Worm (Caenorhabditis elegans) whole organism, early embryonic: Measurements from ENCODE around the gene srtx-1.

Experiments
- ama-1 ChIP-seq: fragments of 150-350 bp; optimal IDR thresholded peaks from 2 replicates; lab custom pipeline; 2014
- ceh-13 ChIP-seq: fragments of 200-800 bp; sonication (Bioruptor generic); optimal IDR thresholded peaks from 2 replicates; lab custom pipeline; 2018; ENCODE audit warnings: mild to moderate bottlenecking, missing genetic modification characterization, missing compliant biosample characterization
- ceh-36 ChIP-seq: sonication (generic microtip); optimal IDR thresholded peaks from 2 replicates; lab custom pipeline; 2016; ENCODE audit warnings: missing genetic modification characterization, inconsistent platforms, missing compliant biosample characterization
- ets-7 ChIP-seq: sonication (generic microtip); optimal IDR thresholded peaks from 2 replicates; lab custom pipeline; 2016; ENCODE audit warnings: missing genotype, missing genetic modification characterization, missing compliant biosample characterization
- flt-1 ChIP-seq: fragments of 200-800 bp; sonication (Bioruptor generic); IDR thresholded peaks from 2 replicates; pipeline ENCODE4 v1.3.6; 2022; ENCODE audit warnings: missing genetic modification characterization, missing compliant biosample characterization
- hmg-4 ChIP-seq: fragments of 200-800 bp; sonication (Bioruptor generic); optimal IDR thresholded peaks from 2 replicates; lab custom pipeline; 2018; ENCODE audit warnings: mild to moderate bottlenecking, missing genetic modification characterization, missing compliant biosample characterization
- hnd-1 ChIP-seq: sonication (generic microtip); optimal IDR thresholded peaks from 2 replicates; lab custom pipeline; 2016; ENCODE audit warnings: missing genetic modification characterization, missing compliant biosample characterization
- pes-1 ChIP-seq: fragments of 200-800 bp; sonication (Bioruptor generic); IDR thresholded peaks from 2 replicates; pipeline ENCODE4 v1.3.6; 2022; ENCODE audit warnings: missing genetic modification reagents, missing genetic modification characterization, missing compliant biosample characterization
- scrt-1 ChIP-seq: fragments of 200-800 bp; sonication (Bioruptor generic); IDR thresholded peaks from 2 replicates; pipeline ENCODE4 v1.3.6; 2022; ENCODE audit warnings: missing genetic modification characterization, missing compliant biosample characterization
- tbx-11 ChIP-seq: fragments of 200-800 bp; sonication (Bioruptor generic); IDR thresholded peaks from 2 replicates; pipeline ENCODE4 v1.3.6; 2022; ENCODE audit warnings: missing genetic modification characterization, missing compliant biosample characterization
- tbx-37 ChIP-seq: fragments of 200-800 bp; sonication (Bioruptor generic); conservative IDR thresholded peaks from 2 replicates; pipeline ENCODE4 v1.3.6; 2022; ENCODE audit warnings: missing genetic modification reagents, missing genetic modification characterization, missing compliant biosample characterization
- tra-4 ChIP-seq: sonication (generic microtip); optimal IDR thresholded peaks from 2 replicates; lab custom pipeline; 2017; ENCODE audit warnings: missing genetic modification characterization, missing compliant biosample characterization

DNA sequence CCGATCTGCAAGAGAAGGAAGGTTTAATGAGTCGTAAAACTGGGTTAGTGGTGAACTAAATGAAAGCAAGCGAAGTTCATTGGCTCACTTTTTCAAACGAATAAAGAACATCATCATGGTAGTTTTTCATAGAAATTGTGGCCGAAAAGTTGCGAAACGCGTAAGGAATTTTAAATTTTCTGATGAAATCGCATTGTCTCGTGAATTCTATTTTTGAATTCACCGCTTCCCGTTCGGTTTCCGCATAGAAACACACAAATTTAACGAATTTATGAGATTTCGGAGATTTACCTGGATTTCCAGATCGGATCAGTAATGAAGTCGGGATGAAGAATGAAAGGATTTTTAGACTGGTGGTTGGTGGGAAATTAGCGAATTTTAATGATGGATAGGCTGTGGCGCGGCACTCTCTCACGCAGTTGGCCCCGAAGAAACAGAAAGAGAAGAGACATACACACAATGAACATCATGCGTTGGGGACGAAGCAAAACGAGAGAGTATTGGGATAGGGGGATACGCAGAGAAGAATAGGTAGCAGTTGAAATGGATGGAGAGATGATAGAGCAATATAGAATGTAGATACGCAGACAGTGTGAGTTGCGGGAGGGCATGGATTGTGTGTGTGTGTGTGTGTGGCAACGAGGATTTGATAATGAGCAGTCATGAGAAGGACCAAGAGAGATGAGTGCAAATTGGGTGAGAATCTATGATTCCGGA lies 34.0 kb upstream of the srtx-1 start:
- no peak for TF ChIP-seq ama-1 (lab: Kevin White, UChicago)
- no peak for TF ChIP-seq tbx-37 (GFP tag; lab: Robert Waterston, UW)
- TF ChIP-seq ceh-13 (GFP tag; lab: Kevin White, UChicago) = no peak
- no peak for TF ChIP-seq ceh-36 (tag; lab: Kevin White, UChicago)
- TF ChIP-seq scrt-1 = no peak
- TF ChIP-seq flt-1 (GFP tag; lab: Robert Waterston, UW) = no peak
- no peak for TF ChIP-seq tbx-11 (GFP tag; lab: Robert Waterston, UW)
- TF ChIP-seq pes-1 (GFP tag; lab: Robert Waterston, UW) = no peak
- no peak for TF ChIP-seq ets-7 (tag; lab: Kevin White, UChicago)
- TF ChIP-seq hnd-1 (tag; lab: Kevin White, UChicago) = no peak
- no peak for TF ChIP-seq hmg-4
- no peak for TF ChIP-seq tra-4
